Worm (Caenorhabditis elegans): Measurements from ENCODE around the gene syx-18.

DNA sequence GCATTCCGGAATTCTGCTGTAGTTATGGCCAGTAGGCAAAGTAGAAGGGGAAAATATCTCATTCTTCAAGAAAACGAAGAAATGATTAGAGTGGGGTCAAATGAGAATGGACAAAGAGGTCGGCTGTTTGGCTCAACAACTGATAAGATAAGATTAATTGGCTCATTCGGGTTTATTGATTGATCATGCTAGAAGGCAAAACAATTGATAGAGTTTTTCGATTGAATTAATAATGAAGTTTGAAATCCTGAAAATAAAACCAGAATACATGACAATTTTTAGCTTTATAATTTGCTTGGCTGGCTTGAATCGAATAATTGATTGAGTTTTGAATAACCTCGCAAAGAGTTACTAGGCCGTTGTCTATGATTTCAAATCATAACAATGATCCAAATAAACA lies 29.0 kb downstream of the syx-18 start, which contains the start of gene ppt-1:
- no peak for TF ChIP-seq him-1 (tag; optimal IDR thresholded peaks at IDR 0.05)
- TF ChIP-seq dao-5 (tag; optimal IDR thresholded peaks at IDR 0.05): no peak
- no peak for TF ChIP-seq W03F9.2 (tag; optimal IDR thresholded peaks at IDR 0.05)

Measured in whole organism, L4/young adult.